Worm (Caenorhabditis elegans): ENCODE results near the gene C09E8.6.

The C09E8.6 gene

DNA sequence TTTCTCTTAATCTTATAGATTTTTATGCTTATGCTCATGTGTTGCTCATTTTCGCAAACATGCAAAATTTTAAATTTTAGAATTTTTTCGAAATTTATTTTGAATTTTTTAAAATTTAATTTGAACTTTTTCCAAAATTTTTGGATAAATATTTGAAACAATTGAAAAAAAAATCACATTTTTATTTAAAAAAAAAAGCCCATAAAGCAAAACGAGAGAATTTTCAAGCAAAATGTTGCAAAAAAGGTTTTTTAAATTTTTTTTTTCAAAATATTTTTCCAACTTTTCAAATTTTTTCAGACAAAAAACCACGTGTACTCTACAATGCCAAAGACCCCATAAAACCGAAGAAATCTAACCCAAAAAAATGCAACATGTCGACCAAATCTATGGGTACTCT, at the start of gene C09E8.6, which contains the start of gene C09E8.1:
Gene C09E8.6 (plus strand): TSS at position 313 of the 400 bp plus-strand sequence.
Gene C09E8.1 (plus strand): TSS at position 301 of the 400 bp plus-strand sequence.
- no peak for TF ChIP-seq nhr-21 (tag; optimal IDR thresholded peaks at IDR 0.05)
- TF ChIP-seq nhr-10 (tag; optimal IDR thresholded peaks at IDR 0.05) = no peak
- no peak for TF ChIP-seq lsy-2 (tag; optimal IDR thresholded peaks at IDR 0.05)
- TF ChIP-seq lin-11 (tag; optimal IDR thresholded peaks at IDR 0.05) = no peak
- no peak for TF ChIP-seq ama-1 (optimal IDR thresholded peaks at IDR 0.05)
- no peak for TF ChIP-seq nhr-129 (tag; optimal IDR thresholded peaks at IDR 0.05)
- no peak for TF ChIP-seq ZK546.5 (tag; optimal IDR thresholded peaks at IDR 0.05)
- no peak for TF ChIP-seq nhr-23 (tag; optimal IDR thresholded peaks at IDR 0.05)
- no peak for TF ChIP-seq dmd-4 (tag; optimal IDR thresholded peaks at IDR 0.05)
- TF ChIP-seq aly-2 (tag; optimal IDR thresholded peaks at IDR 0.05) = no peak
- no peak for TF ChIP-seq alr-1 (tag; optimal IDR thresholded peaks at IDR 0.05)
- TF ChIP-seq crh-2 (tag; optimal IDR thresholded peaks at IDR 0.05) = no peak
- no peak for TF ChIP-seq snpc-4 (tag; optimal IDR thresholded peaks at IDR 0.05)
- no peak for TF ChIP-seq sem-4 (tag; optimal IDR thresholded peaks at IDR 0.05)
- TF ChIP-seq R02D3.7 (tag; optimal IDR thresholded peaks at IDR 0.05) = no peak
- no peak for TF ChIP-seq ceh-16 (tag; optimal IDR thresholded peaks at IDR 0.05)
- no peak for TF ChIP-seq blmp-1 (tag; optimal IDR thresholded peaks at IDR 0.05; ENCODE audit: insufficient read depth)
- no peak for TF ChIP-seq lin-13 (GFP tag; optimal IDR thresholded peaks at IDR 0.05)

DNA sequence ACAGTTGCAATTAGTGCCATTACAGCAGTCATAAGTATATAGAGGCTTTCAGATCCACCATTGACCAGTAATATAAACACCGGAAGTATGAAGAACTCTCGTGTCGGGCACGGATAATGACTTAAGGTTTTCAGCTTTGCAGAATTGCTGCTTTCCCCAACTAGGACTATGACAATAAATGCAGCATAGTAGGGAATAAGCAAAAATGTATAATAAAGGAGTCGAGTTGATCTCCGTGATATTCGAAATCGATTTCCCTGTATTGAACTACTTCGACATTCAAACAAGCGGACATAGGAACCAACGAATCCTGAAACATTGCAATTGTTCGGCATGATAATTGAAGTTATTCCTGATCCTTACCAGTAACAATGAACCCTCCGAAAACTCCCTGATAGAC, 47.7 kb upstream of the C09E8.6 start:
- TF ChIP-seq peb-1 (tag; optimal IDR thresholded peaks at IDR 0.05) (no peak), nhr-237 (tag; optimal IDR thresholded peaks at IDR 0.05) (no peak), elt-1 (tag; optimal IDR thresholded peaks at IDR 0.05) (no peak), sma-3 (GFP tag; optimal IDR thresholded peaks at IDR 0.05) (no peak), ama-1 (optimal IDR thresholded peaks at IDR 0.05) (no peak), zag-1 (tag; optimal IDR thresholded peaks at IDR 0.05) (no peak), lin-13 (GFP tag; optimal IDR thresholded peaks at IDR 0.05) (no peak), lsy-2 (tag; optimal IDR thresholded peaks at IDR 0.05) (no peak), nhr-77 (tag; optimal IDR thresholded peaks at IDR 0.05) (no peak), lin-11 (tag; optimal IDR thresholded peaks at IDR 0.05) (no peak), ztf-4 (tag; optimal IDR thresholded peaks at IDR 0.05) (no peak), dmd-4 (tag; optimal IDR thresholded peaks at IDR 0.05) (no peak), mab-5 (tag; optimal IDR thresholded peaks at IDR 0.05) (no peak), unc-62 (GFP tag; optimal IDR thresholded peaks at IDR 0.05) (no peak), F13H6.1 (tag; optimal IDR thresholded peaks at IDR 0.05) (no peak), sma-9 (GFP tag; optimal IDR thresholded peaks at IDR 0.05) (no peak), sma-9 (tag; optimal IDR thresholded peaks at IDR 0.05) (no peak), nhr-23 (tag; optimal IDR thresholded peaks at IDR 0.05) (no peak), unc-39 (tag; optimal IDR thresholded peaks at IDR 0.05) (no peak), R02D3.7 (tag; optimal IDR thresholded peaks at IDR 0.05) (no peak), Y55F3AM.14 (GFP tag; optimal IDR thresholded peaks at IDR 0.05) (no peak)

DNA sequence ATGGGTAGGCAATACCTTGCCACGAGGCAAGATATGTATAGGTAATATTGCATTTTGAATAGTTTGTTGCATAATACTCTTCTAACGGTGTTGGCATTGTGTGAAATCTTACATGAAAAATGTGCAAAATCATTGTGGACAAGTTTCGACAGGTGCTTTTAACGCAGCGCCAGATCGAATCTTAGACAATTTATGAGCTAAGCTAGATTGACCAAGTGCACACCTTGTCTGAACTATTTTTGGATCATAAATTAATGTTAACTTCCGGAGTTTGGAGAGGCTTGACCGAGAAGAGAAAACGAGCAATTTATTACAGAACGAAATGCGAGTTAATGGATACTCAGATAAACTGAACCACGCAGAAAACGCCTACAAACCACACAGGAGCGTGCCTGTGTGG, 47.1 kb upstream of the C09E8.6 start, which contains the start of gene srh-105:
Gene srh-105 (minus strand): TSS at position 101 of the 400 bp plus-strand sequence.
- TF ChIP-seq lin-11 (tag; optimal IDR thresholded peaks at IDR 0.05) = no peak
- no peak for TF ChIP-seq ceh-82 (tag; optimal IDR thresholded peaks at IDR 0.05)
- no peak for TF ChIP-seq crh-2 (tag; optimal IDR thresholded peaks at IDR 0.05)
- no peak for TF ChIP-seq sma-9 (GFP tag; optimal IDR thresholded peaks at IDR 0.05)
- no peak for TF ChIP-seq sma-9 (tag; optimal IDR thresholded peaks at IDR 0.05)
- no peak for TF ChIP-seq nhr-237 (tag; optimal IDR thresholded peaks at IDR 0.05)
- no peak for TF ChIP-seq unc-39 (tag; optimal IDR thresholded peaks at IDR 0.05)
- TF ChIP-seq ceh-16 (tag; optimal IDR thresholded peaks at IDR 0.05) = no peak
- no peak for TF ChIP-seq nhr-23 (tag; optimal IDR thresholded peaks at IDR 0.05)
- no peak for TF ChIP-seq mdl-1 (tag; optimal IDR thresholded peaks at IDR 0.05)
- TF ChIP-seq snpc-4 (tag; optimal IDR thresholded peaks at IDR 0.05) = no peak
- no peak for TF ChIP-seq Y55F3AM.14 (GFP tag; optimal IDR thresholded peaks at IDR 0.05)
- no peak for TF ChIP-seq elt-3 (tag; optimal IDR thresholded peaks at IDR 0.05)
- no peak for TF ChIP-seq R02D3.7 (tag; optimal IDR thresholded peaks at IDR 0.05)

DNA sequence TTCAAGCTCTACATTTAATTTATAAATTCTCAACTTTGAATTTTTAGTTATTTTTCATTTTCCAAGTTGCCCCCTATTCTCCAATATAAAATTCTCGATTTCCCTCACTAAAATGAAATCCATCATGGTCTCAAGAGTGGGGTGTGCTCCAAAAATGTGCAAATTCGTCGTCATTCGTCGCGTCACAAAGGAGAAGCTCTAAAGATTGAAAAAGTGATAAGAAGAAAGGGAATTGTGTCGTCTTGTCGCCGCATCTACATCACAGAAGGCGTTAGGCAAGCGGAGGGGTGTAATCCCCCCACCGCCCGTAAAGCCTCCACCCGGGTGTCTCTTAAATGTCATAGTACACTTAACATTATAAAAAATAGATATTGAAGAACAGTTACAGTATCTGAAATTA, 44.3 kb upstream of the C09E8.6 start:
- TF ChIP-seq mab-5 (tag; optimal IDR thresholded peaks at IDR 0.05) (peak; percentile 48), snpc-4 (tag; optimal IDR thresholded peaks at IDR 0.05) (no peak), unc-55 (GFP tag; optimal IDR thresholded peaks at IDR 0.05) (peak; percentile 43)
